Worm (Caenorhabditis elegans) whole organism, L4 larva: ENCODE data around the gene F35F11.2.
A peak's percentile ranks its signal among the peaks of the same experiment; 100 is the strongest.

Source experiments
- D1046.2 ChIP-seq: fragments of 200-800 bp; sonication (Bioruptor generic); IDR thresholded peaks from 2 replicates; pipeline ENCODE4 v1.3.6; 2022; ENCODE audit warnings: missing genetic modification characterization, missing compliant biosample characterization
- F26F4.8 ChIP-seq: fragments of 200-800 bp; sonication (Bioruptor generic); conservative IDR thresholded peaks from 2 replicates; pipeline ENCODE4 v1.3.6; 2022; ENCODE audit warnings: missing genetic modification characterization, missing compliant biosample characterization
- F37D6.2 ChIP-seq: sonication (generic microtip); optimal IDR thresholded peaks from 2 replicates; lab custom pipeline; 2016; ENCODE audit warnings: mild to moderate bottlenecking, missing genetic modification characterization, missing compliant biosample characterization
- F44E2.7 ChIP-seq: fragments of 200-800 bp; sonication (Bioruptor generic); IDR thresholded peaks from 2 replicates; pipeline ENCODE4 v2.1.2; 2022; ENCODE audit warnings: missing genetic modification characterization, missing compliant biosample characterization
- T20F7.1 ChIP-seq: fragments of 200-800 bp; sonication (Bioruptor generic); optimal IDR thresholded peaks from 2 replicates; lab custom pipeline; 2018; ENCODE audit warnings: mild to moderate bottlenecking, missing genetic modification characterization, missing compliant biosample characterization
- T26A8.4 ChIP-seq: fragments of 200-800 bp; sonication (Bioruptor generic); IDR thresholded peaks from 2 replicates; pipeline ENCODE4 v1.3.6; 2022; ENCODE audit warnings: missing genetic modification characterization, missing compliant biosample characterization
- Y48G9A.11 ChIP-seq: fragments of 200-800 bp; sonication (Bioruptor generic); IDR thresholded peaks from 2 replicates; pipeline ENCODE4 v1.3.6; 2022; ENCODE audit warnings: missing genetic modification reagents, missing genetic modification characterization, missing compliant biosample characterization
- ZK546.5 ChIP-seq, 2 experiments: sonication (generic microtip); optimal IDR thresholded peaks; 2 replicates each; lab custom pipeline; 2017; ENCODE audit warnings: missing biosample characterization in 2 of 2, missing genetic modification characterization in 2 of 2
- aha-1 ChIP-seq: fragments of 150-350 bp; peaks from one replicate; lab custom pipeline; 2014; ENCODE audit warnings: missing biosample characterization, missing genetic modification characterization
- ama-1 ChIP-seq: fragments of 150-350 bp; optimal IDR thresholded peaks from 2 replicates; lab custom pipeline; 2014; ENCODE audit warnings: inconsistent platforms, mixed read lengths
- arid-1 ChIP-seq: fragments of 200-800 bp; sonication (Bioruptor generic); conservative IDR thresholded peaks from 2 replicates; pipeline ENCODE4 v1.3.6; 2022; ENCODE audit warnings: missing genetic modification reagents, missing genetic modification characterization, missing compliant biosample characterization
- attf-4 ChIP-seq: sonication (generic microtip); optimal IDR thresholded peaks from 3 replicates; lab custom pipeline; 2017; ENCODE audit warnings: missing biosample characterization, missing genetic modification characterization
- ceh-28 ChIP-seq: fragments of 150-350 bp; optimal IDR thresholded peaks from 2 replicates; lab custom pipeline; 2014; ENCODE audit warnings: missing biosample characterization, missing genetic modification reagents, missing genetic modification characterization
- ceh-44 ChIP-seq: fragments of 200-800 bp; sonication (Bioruptor generic); IDR thresholded peaks from 2 replicates; pipeline ENCODE4 v1.3.6; 2022; ENCODE audit warnings: missing genetic modification reagents, missing genetic modification characterization, missing compliant biosample characterization
- ces-1 ChIP-seq: fragments of 150-350 bp; sonication (generic microtip); optimal IDR thresholded peaks from 4 replicates; lab custom pipeline; 2014; ENCODE audit warnings: missing biosample characterization, missing genetic modification reagents, missing genetic modification characterization
- ctbp-1 ChIP-seq: fragments of 200-800 bp; sonication (Bioruptor generic); IDR thresholded peaks from 2 replicates; pipeline ENCODE4 v1.3.6; 2022; ENCODE audit warnings: missing genetic modification reagents, missing genetic modification characterization, missing compliant biosample characterization
- daf-16 ChIP-seq, 3 experiments: sonication (generic microtip); optimal IDR thresholded peaks; 2 replicates each; lab custom pipeline; 2016 to 2017; ENCODE audit warnings: missing genetic modification characterization in 3 of 3, missing genetic modification reagents in 3 of 3, mild to moderate bottlenecking in 2 of 3, missing compliant biosample characterization in 2 of 3, missing biosample characterization in 1 of 3, moderate library complexity in 1 of 3
- dmd-6 ChIP-seq: fragments of 200-800 bp; sonication (Bioruptor generic); IDR thresholded peaks from 2 replicates; pipeline ENCODE4 v1.3.6; 2022; ENCODE audit warnings: missing genetic modification reagents, missing genetic modification characterization, missing compliant biosample characterization
- dpl-1 ChIP-seq: fragments of 150-350 bp; optimal IDR thresholded peaks from 2 replicates; lab custom pipeline; 2014; ENCODE audit warnings: missing biosample characterization, missing genetic modification reagents, missing genetic modification characterization
- egl-27 ChIP-seq: sonication (generic microtip); optimal IDR thresholded peaks from 3 replicates; lab custom pipeline; 2017; ENCODE audit warnings: missing biosample characterization, missing genetic modification reagents, missing genetic modification characterization
- hif-1 ChIP-seq, 2 experiments: sonication (generic microtip); optimal IDR thresholded peaks; 2 replicates each; lab custom pipeline; 2016 to 2017; ENCODE audit warnings: missing compliant biosample characterization in 2 of 2, missing genetic modification characterization in 2 of 2, missing genetic modification reagents in 2 of 2, missing genotype in 2 of 2, mild to moderate bottlenecking in 1 of 2
- hlh-11 ChIP-seq: fragments of 200-800 bp; sonication (Bioruptor generic); optimal IDR thresholded peaks from 2 replicates; lab custom pipeline; 2018; ENCODE audit warnings: mild to moderate bottlenecking, missing genetic modification characterization, missing compliant biosample characterization
- hmg-1.1 ChIP-seq: fragments of 200-800 bp; sonication (Bioruptor generic); IDR thresholded peaks from 2 replicates; pipeline ENCODE4 v1.3.6; 2022; ENCODE audit warnings: missing genetic modification reagents, missing genetic modification characterization, missing compliant biosample characterization
- lim-7 ChIP-seq: fragments of 200-800 bp; sonication (Bioruptor generic); IDR thresholded peaks from 2 replicates; pipeline ENCODE4 v1.3.6; 2022; ENCODE audit warnings: missing genetic modification characterization, missing compliant biosample characterization
- lin-1 ChIP-seq: fragments of 200-800 bp; sonication (Bioruptor generic); IDR thresholded peaks from 2 replicates; pipeline ENCODE4 v1.3.6; 2022; ENCODE audit warnings: missing genetic modification reagents, missing genetic modification characterization, missing compliant biosample characterization
- lin-13 ChIP-seq: fragments of 150-350 bp; optimal IDR thresholded peaks from 2 replicates; lab custom pipeline; 2014; ENCODE audit warnings: missing biosample characterization, missing genetic modification reagents, missing genetic modification characterization
- lin-15B ChIP-seq: fragments of 150-350 bp; sonication (generic microtip); optimal IDR thresholded peaks from 3 replicates; lab custom pipeline; 2014; ENCODE audit warnings: missing biosample characterization, missing genetic modification characterization
- lin-29 ChIP-seq: fragments of 200-800 bp; sonication (Bioruptor generic); IDR thresholded peaks from 2 replicates; pipeline ENCODE4 v1.3.6; 2022; ENCODE audit warnings: missing genetic modification reagents, missing genetic modification characterization, missing compliant biosample characterization
- lin-39 ChIP-seq: fragments of 150-350 bp; optimal IDR thresholded peaks from 2 replicates; lab custom pipeline; 2014; ENCODE audit warnings: missing biosample characterization, missing genetic modification reagents, missing genetic modification characterization
- lir-3 ChIP-seq: sonication (generic microtip); optimal IDR thresholded peaks from 2 replicates; lab custom pipeline; 2016; ENCODE audit warnings: mild to moderate bottlenecking, missing genetic modification characterization, missing compliant biosample characterization
- lsy-2 ChIP-seq, 2 experiments: fragments of 150-350 bp in 1 of 2; sonication (generic microtip) in 1 of 2; optimal IDR thresholded peaks; 2 replicates each; lab custom pipeline; 2014 to 2017; ENCODE audit warnings: missing biosample characterization in 2 of 2, missing genetic modification characterization in 2 of 2
- mdt-29 ChIP-seq: fragments of 200-800 bp; sonication (Bioruptor generic); IDR thresholded peaks from 2 replicates; pipeline ENCODE4 v1.3.6; 2022; ENCODE audit warnings: missing genetic modification reagents, missing genetic modification characterization, missing compliant biosample characterization
- mxl-3 ChIP-seq: fragments of 200-800 bp; sonication (Bioruptor generic); optimal IDR thresholded peaks from 2 replicates; lab custom pipeline; 2018; ENCODE audit warnings: mild to moderate bottlenecking, missing genetic modification characterization, missing compliant biosample characterization
- nhr-102 ChIP-seq: sonication (generic microtip); optimal IDR thresholded peaks from 2 replicates; lab custom pipeline; 2016; ENCODE audit warnings: mild to moderate bottlenecking, missing genetic modification characterization, moderate library complexity, missing compliant biosample characterization
- nhr-237 ChIP-seq: sonication (generic microtip); optimal IDR thresholded peaks from 2 replicates; lab custom pipeline; 2017; ENCODE audit warnings: missing biosample characterization, missing genetic modification characterization
- nhr-6 ChIP-seq: fragments of 150-350 bp; optimal IDR thresholded peaks from 2 replicates; lab custom pipeline; 2014; ENCODE audit warnings: missing biosample characterization, missing genetic modification characterization
- rbr-2 ChIP-seq: sonication (generic microtip); optimal IDR thresholded peaks from 2 replicates; lab custom pipeline; 2016; ENCODE audit warnings: missing genotype, missing genetic modification characterization, missing compliant biosample characterization
- saeg-2 ChIP-seq: fragments of 200-800 bp; sonication (Bioruptor generic); IDR thresholded peaks from 2 replicates; pipeline ENCODE4 v1.3.6; 2022; ENCODE audit warnings: missing genetic modification reagents, missing genetic modification characterization, missing compliant biosample characterization
- sdz-12 ChIP-seq: fragments of 200-800 bp; sonication (Bioruptor generic); optimal IDR thresholded peaks from 2 replicates; lab custom pipeline; 2018; ENCODE audit warnings: mild to moderate bottlenecking, missing genetic modification characterization, missing compliant biosample characterization
- set-16 ChIP-seq: fragments of 200-800 bp; sonication (Bioruptor generic); IDR thresholded peaks from 2 replicates; pipeline ENCODE4 v1.3.6; 2022; ENCODE audit warnings: missing genetic modification reagents, missing genetic modification characterization, missing compliant biosample characterization
- snpc-4 ChIP-seq: fragments of 150-350 bp; optimal IDR thresholded peaks from 2 replicates; lab custom pipeline; 2014; ENCODE audit warnings: missing biosample characterization, missing genetic modification characterization
- unc-130 ChIP-seq: sonication (generic microtip); optimal IDR thresholded peaks from 2 replicates; lab custom pipeline; 2016; ENCODE audit warnings: missing genetic modification reagents, missing genetic modification characterization, missing compliant biosample characterization
- unc-39 ChIP-seq: sonication (generic microtip); optimal IDR thresholded peaks from 2 replicates; lab custom pipeline; 2017; ENCODE audit warnings: missing biosample characterization, missing genetic modification characterization
- zag-1 ChIP-seq: fragments of 150-350 bp; optimal IDR thresholded peaks from 2 replicates; lab custom pipeline; 2014; ENCODE audit warnings: missing biosample characterization, missing genetic modification characterization
- zip-11 ChIP-seq: fragments of 200-800 bp; sonication (Bioruptor generic); IDR thresholded peaks from 2 replicates; pipeline ENCODE4 v1.3.6; 2022; ENCODE audit warnings: missing genetic modification characterization, missing compliant biosample characterization

The F35F11.2 gene

DNA sequence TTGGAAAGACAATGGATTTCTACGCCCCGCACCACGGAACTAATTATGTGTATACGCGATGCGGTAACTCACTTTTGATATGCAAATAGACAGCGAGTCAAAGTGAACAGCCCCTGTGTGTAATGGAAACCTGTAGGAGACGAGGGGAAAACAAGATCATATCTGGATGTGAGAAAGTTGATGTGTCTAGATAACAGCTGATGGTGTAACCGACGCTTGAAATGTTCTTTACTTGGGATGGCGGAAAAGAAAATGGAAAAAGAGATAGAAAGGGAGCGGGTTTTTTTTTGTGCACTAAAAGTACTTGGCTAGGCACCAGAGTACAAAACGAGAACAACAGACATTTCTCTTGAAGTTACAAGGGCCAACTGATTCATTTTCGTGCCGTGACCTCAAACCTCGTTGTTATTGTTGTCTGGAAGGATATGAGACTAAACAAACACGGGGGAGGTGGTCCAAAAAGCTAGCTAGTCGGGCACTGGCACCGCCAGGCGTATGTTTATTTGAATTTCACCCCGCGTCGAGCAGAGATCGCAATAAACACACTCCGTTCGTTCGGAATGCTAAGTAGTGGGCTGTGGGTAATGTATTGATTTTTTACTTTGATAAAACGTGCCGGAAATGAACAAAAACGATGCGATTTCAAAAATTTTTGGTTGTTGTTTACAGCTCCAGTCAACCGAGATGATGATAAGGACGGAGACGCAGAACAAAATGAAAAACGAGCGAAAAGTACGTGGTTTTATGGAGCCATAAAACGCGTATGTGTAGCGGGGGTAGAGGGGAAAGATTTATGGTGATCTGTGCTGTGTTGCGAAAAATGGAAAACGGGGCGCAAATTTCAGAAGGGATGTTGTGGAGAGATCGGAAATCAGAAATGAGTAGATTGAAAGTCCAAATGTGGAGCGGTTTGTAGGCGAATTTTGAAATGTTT, 18.0 kb upstream of the F35F11.2 start (continued):
- TF ChIP-seq lin-39 (tag; lab: Kevin White, UChicago) (no peak), F44E2.7 (GFP tag; lab: Robert Waterston, UW) (no peak), F26F4.8 (GFP tag; lab: Robert Waterston, UW) (no peak), mdt-29 (GFP tag; lab: Robert Waterston, UW) (no peak), F37D6.2 (tag; lab: Kevin White, UChicago) (no peak), lsy-2 (tag; optimal IDR thresholded peaks at IDR 0.05; lab: Kevin White, UChicago) (no peak), D1046.2 (GFP tag; lab: Robert Waterston, UW) (no peak), saeg-2 (GFP tag; lab: Robert Waterston, UW) (no peak), lir-3 (tag; lab: Kevin White, UChicago) (no peak), mxl-3 (GFP tag; lab: Kevin White, UChicago) (no peak), Y48G9A.11 (GFP tag; lab: Robert Waterston, UW) (no peak), hlh-11 (tag; lab: Kevin White, UChicago) (peak; percentile 33), set-16 (GFP tag; lab: Robert Waterston, UW) (no peak), hmg-1.1 (GFP tag; lab: Robert Waterston, UW) (no peak), ceh-28 (peak; percentile 5), T26A8.4 (GFP tag; lab: Robert Waterston, UW) (no peak), T20F7.1 (GFP tag; lab: Kevin White, UChicago) (no peak), hif-1 (tag; optimal IDR thresholded peaks at IDR 0.05; lab: Kevin White, UChicago) (peak in 1 of 2 experiments; percentile 68), lin-13 (GFP tag; lab: Kevin White, UChicago) (no peak)

DNA sequence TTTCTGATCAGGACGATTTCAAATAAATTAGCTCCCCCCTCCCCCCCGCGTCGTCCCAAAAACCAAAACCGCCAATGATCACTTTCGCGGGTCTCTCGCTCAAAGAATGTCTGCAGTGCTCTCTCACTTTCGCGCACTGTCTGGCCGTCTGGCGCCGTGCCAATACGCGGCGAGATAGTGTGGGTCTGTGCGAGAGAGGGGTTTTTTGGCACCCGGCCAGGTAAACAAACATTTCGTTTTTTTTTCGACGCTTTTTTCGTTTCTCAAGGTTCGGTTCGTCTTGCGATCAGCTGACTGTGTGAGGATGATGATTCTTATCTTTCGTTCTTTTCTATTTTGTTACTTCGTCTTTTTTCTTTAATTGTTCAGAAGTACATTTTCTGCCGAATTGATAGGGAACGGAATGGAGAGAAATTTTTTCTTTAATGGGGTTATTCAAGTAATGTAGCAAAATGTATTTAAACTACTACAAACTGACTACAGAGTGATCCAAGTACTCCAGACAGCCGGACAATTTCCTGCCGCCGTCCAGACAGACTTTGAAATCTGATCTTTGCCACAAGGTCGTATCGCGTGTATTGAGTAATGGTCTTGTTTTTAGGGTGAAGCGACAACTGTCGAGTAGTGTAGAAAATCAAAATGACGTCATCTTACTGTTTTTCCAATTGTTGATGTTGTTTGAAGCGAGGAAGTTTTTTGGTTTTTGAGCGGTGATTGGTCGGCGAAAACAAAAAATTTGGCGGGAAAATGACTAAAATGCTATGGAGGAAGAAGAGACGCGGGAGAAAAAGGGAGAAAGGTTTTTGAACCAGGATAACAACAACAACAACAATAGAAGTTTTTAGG, 15.7 kb upstream of the F35F11.2 start:
- TF ChIP-seq dmd-6 (GFP tag; lab: Robert Waterston, UW) (peak; percentile 96), nhr-237 (no peak), lin-29 (GFP tag; lab: Robert Waterston, UW) (peak; percentile 68), nhr-6 (no peak), ZK546.5 (tag; optimal IDR thresholded peaks at IDR 0.05; lab: Kevin White, UChicago) (no peak), zip-11 (GFP tag; lab: Robert Waterston, UW) (no peak), aha-1 (tag; lab: Kevin White, UChicago) (peak; percentile 72), unc-39 (tag; lab: Kevin White, UChicago) (no peak), ceh-44 (GFP tag; lab: Robert Waterston, UW) (no peak), lim-7 (GFP tag; lab: Robert Waterston, UW) (no peak; the same call in 1 of the 2 replicates), daf-16 (GFP tag; optimal IDR thresholded peaks at IDR 0.05; lab: Kevin White, UChicago) (peak in 1 of 2 experiments; percentile 97), daf-16 (tag; optimal IDR thresholded peaks at IDR 0.05; lab: Kevin White, UChicago) (peak; percentile 80), unc-130 (GFP tag; lab: Kevin White, UChicago) (no peak), dpl-1 (GFP tag; lab: Kevin White, UChicago) (peak; percentile 38), ces-1 (GFP tag; lab: Kevin White, UChicago) (no peak), lin-39 (tag; lab: Kevin White, UChicago) (no peak), egl-27 (tag; lab: Kevin White, UChicago) (no peak), lin-1 (GFP tag; lab: Robert Waterston, UW) (no peak), ceh-28 (no peak), lin-15B (no peak), ama-1 (no peak), rbr-2 (tag; lab: Kevin White, UChicago) (peak; percentile 54), arid-1 (GFP tag; lab: Robert Waterston, UW) (no peak), zag-1 (tag; lab: Kevin White, UChicago) (no peak), ctbp-1 (GFP tag; lab: Robert Waterston, UW) (peak; percentile 37; the same call in 1 of the 2 replicates), F37D6.2 (tag; lab: Kevin White, UChicago) (no peak), T20F7.1 (GFP tag; lab: Kevin White, UChicago) (no peak), nhr-102 (tag; lab: Kevin White, UChicago) (peak; percentile 61), hmg-1.1 (GFP tag; lab: Robert Waterston, UW) (peak; percentile 70), sdz-12 (no peak), hif-1 (tag; optimal IDR thresholded peaks at IDR 0.05; lab: Kevin White, UChicago) (peak in 1 of 2 experiments; percentile 88), attf-4 (tag; lab: Kevin White, UChicago) (no peak), snpc-4 (tag; lab: Kevin White, UChicago) (no peak), D1046.2 (GFP tag; lab: Robert Waterston, UW) (no peak)
